Worm (Caenorhabditis elegans) whole organism, dauer: ENCODE measurements around the gene M7.7.

ENCODE experiments used
- unc-62 ChIP-seq: sonication (generic microtip); optimal IDR thresholded peaks from 2 replicates; lab custom pipeline; 2017; ENCODE audit warnings: missing biosample characterization, missing genetic modification reagents, missing genetic modification characterization

The M7.7 gene

ce11 chrIV:11094052-11094451, 4.4 kb downstream of the M7.7 start:
- TF ChIP-seq unc-62 (GFP tag; lab: Kevin White, UChicago) = no peak

ce11 chrIV:11094974-11095373, 5.3 kb downstream of the M7.7 start, which contains the start of gene M7.8:
Gene M7.8, minus strand, starts transcription at chrIV:11095085.
- no peak for TF ChIP-seq unc-62 (GFP tag; lab: Kevin White, UChicago)

DNA sequence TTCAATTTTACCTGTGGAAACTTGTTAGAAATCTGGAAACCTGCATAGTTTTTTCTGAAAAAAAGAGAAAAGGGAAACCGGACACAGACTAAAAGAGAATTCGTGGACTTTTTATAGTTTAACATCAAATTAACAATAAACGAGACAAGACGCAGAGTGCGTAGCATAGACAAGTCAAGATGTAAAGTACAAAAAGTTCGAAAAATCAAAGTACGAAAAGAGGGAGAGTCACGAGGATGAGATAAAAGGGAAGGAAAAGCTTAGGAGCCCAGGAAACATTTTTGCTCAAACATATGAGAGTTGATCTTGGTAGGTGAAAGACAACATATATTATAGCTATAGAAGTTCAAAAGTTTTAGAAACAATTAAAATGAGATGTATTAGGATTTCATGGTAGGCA, 8.2 kb downstream of the M7.7 start, which contains the start of gene M7.12:
Gene M7.12 (minus strand): TSS at position 188 of the 400 bp plus-strand sequence.
- no peak for TF ChIP-seq unc-62 (GFP tag; lab: Kevin White, UChicago)

ce11 chrIV:11100271-11100670, 10.6 kb downstream of the M7.7 start, which contains the start of gene str-3:
Gene str-3, minus strand, starts transcription at chrIV:11100371.
- TF ChIP-seq unc-62 (GFP tag; lab: Kevin White, UChicago) = no peak

DNA sequence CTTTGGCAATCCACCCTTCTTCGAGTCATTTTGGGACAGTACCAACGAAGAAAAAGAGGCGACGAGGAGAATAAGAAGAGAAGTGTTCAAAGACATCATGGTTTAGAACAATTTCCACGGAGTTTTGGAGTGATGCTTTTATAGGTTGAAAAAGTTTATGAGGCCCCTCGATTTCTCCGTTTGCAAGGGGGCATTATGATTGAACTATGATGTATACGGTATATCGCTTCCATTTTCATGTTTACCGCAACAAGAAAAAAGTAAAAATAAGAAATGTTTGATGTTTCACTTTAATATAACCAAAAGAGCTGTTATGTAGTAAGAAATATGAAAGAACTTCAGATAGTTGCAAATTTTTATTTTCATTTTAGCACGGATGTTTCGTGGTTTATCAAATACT, 11.8 kb downstream of the M7.7 start, which contains the start of gene srlf-18:
Gene srlf-18 (minus strand): TSS at position 101 of the 400 bp plus-strand sequence.
- TF ChIP-seq unc-62 (GFP tag; lab: Kevin White, UChicago) = no peak

- no peak for TF ChIP-seq unc-62 (GFP tag; lab: Kevin White, UChicago)
Measured at ce11 chrIV:11102608-11103007, 13.0 kb downstream of the M7.7 start, which contains the start of gene srlf-17. Gene srlf-17, minus strand, starts transcription at chrIV:11102708.

- TF ChIP-seq unc-62 (GFP tag; lab: Kevin White, UChicago) = no peak
Measured at ce11 chrIV:11103501-11103900, 13.9 kb downstream of the M7.7 start.

DNA sequence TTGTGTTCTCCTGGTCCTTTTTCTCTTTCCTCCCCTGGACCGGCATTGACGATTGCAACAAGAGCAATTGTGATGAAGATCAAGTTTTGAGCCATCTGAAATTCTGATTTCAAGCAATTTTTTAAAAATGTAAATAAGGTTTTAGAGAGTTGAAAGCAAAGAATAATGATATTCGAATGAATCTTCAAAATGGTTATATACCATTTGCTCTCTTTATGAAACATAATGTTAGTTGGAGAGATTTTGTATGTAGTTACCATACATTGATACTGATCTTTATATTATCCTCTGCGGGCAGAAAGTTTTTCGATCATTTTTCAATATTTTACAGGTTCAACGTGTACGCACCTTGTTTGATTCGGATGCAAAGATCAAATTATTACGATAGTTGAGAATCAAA, 16.1 kb downstream of the M7.7 start, which contains the start of gene srlf-24:
Gene srlf-24 (minus strand): TSS at position 101 of the 400 bp plus-strand sequence.
- TF ChIP-seq unc-62 (GFP tag; lab: Kevin White, UChicago) = no peak

DNA sequence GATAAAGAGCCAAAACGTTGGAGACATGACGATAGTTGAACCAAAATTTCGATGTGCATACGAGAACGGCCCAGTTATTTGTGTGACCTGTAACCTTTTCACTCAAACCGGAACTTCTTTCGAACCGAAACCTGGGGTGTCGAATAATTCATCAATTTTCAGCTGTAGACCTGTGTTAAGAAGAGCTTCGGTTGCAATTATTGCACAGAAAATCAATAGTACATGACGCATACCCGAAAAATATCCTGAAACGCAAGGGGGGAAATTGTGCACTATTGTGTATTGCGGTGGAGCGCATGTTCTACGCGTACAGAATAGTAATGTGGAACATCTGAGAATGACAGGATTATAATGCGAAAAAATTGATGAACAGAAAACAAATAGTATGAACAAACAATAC, 20.1 kb downstream of the M7.7 start, which contains the start of gene pigk-1:
Gene pigk-1 (minus strand): TSS at position 248 of the 400 bp plus-strand sequence.
- no peak for TF ChIP-seq unc-62 (GFP tag; lab: Kevin White, UChicago)

- TF ChIP-seq unc-62 (GFP tag; lab: Kevin White, UChicago) = no peak
Measured at ce11 chrIV:11110995-11111619, 21.5 kb downstream of the M7.7 start, which contains the start of gene rps-5. Gene rps-5, minus strand, starts transcription at chrIV:11111045.

- TF ChIP-seq unc-62 (GFP tag; lab: Kevin White, UChicago) = no peak
Measured at ce11 chrIV:11111898-11112297, 22.3 kb downstream of the M7.7 start.

- no peak for TF ChIP-seq unc-62 (GFP tag; lab: Kevin White, UChicago)
Measured at ce11 chrIV:11112641-11113040, 23.0 kb downstream of the M7.7 start, which contains the start of gene clc-9. Gene clc-9, plus strand, starts transcription at chrIV:11112941.

DNA sequence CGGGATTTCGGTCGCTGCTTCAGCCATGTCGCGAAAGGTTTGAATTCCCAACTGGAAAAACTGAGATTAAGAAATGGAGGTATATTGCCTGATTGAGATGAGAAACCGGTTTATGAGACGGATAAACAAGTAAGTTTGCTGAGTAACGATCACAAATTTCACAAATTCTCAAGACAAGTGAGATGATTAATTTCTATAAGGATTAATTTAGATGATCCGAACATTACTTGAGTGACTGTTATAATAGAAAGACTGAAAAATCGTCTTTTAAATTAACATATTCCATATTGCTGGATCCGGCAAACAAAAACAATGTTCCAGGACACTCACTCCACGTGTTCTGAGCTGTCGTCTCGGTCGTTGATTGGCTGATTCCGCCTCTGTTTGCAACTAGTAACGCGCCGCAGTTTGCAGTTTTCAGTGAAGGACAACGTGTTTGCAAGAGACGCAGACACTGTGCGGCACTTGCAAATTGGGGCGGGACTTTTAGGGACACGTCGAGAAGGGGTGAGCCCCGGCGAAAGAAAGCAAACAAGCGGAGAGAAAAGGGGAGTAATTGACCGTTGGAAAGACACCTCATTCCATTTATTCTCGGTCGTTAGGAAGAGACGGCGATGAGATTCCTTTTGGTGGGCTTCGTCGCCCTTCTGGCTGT, 29.3 kb downstream of the M7.7 start, which contains the start of the genes imp-2 and enpl-1:
Gene imp-2 (minus strand): TSS at position 51 of the 655 bp plus-strand sequence.
Gene enpl-1 (plus strand): TSS at position 462 of the 655 bp plus-strand sequence.
- no peak for TF ChIP-seq unc-62 (GFP tag; lab: Kevin White, UChicago)

DNA sequence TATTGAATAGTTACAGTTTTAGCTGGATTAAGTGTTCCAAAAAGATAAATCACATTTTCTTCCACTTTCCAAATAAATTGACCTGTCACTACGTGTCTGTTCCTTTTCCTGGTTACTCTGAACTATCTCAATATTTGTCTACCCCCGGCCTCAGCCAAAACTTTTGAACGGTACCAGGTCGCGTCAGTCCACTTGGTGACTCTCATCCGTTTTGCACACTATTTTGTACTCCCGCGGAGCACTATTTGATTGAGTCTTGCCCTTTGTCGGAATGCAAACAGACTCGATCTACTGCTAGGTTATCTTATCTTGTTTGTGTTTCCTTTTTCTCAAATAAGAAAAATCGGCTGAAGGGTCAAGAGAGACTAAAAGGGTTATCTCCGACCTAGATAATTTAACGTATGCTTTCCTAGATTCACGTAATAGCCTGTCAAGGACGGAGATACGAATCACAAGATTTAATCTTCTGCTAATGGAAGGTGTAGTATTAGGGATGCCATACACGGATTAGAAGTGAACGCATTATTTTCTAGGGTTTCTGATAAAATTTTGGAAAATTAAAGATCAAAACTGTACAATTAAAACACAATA, 30.4 kb downstream of the M7.7 start:
- TF ChIP-seq unc-62 (GFP tag; lab: Kevin White, UChicago) = no peak

ce11 chrIV:11124674-11125073, 35.0 kb downstream of the M7.7 start, which contains the start of gene spo-11:
Gene spo-11, minus strand, starts transcription at chrIV:11124862.
- no peak for TF ChIP-seq unc-62 (GFP tag; lab: Kevin White, UChicago)

DNA sequence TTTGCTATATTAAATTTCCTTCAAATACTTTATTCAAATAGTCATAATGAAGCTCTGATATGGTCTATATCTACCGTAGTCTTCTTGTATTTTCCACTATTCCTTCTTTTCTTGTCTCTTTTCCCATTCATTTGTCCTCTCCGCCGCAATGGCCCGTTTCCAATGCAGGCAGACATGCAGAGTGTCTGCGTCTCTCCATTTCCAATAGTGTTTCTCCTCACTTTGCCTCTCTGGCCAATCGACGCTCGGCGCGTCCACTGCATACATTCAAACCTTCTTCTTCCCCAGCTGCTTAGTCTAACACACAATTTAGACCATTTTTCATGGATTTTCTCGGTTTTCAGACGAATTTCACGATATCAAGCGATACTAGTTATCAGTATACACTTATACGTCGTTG, 35.6 kb downstream of the M7.7 start:
- TF ChIP-seq unc-62 (GFP tag; lab: Kevin White, UChicago) = no peak
